Fruit fly (Drosophila melanogaster) whole organism, embryonic: Measurements from ENCODE around the gene eIF3h.

ENCODE experiments used
- Aef1 ChIP-seq: fragments of 200-800 bp; sonication (Bioruptor generic); IDR thresholded peaks from 3 replicates; pipeline ENCODE4 v1.3.6; 2022; ENCODE audit warnings: missing biosample characterization, missing genetic modification characterization
- BtbVII ChIP-seq: fragments of 200-800 bp; sonication (Bioruptor generic); optimal IDR thresholded peaks from 3 replicates; lab custom pipeline; 2017; ENCODE audit warnings: missing biosample characterization, mild to moderate bottlenecking, missing genetic modification characterization
- CG10321 ChIP-seq: fragments of 200-800 bp; sonication (Bioruptor generic); IDR thresholded peaks from 2 replicates; pipeline ENCODE4 v1.3.6; 2022; ENCODE audit warnings: missing biosample characterization, missing genetic modification characterization
- CG10462 ChIP-seq: fragments of 200-800 bp; sonication (Bioruptor generic); optimal IDR thresholded peaks from 2 replicates; lab custom pipeline; 2016; ENCODE audit warnings: missing biosample characterization, missing genetic modification characterization
- CG10979 ChIP-seq: fragments of 200-800 bp; sonication (Bioruptor generic); optimal IDR thresholded peaks from 2 replicates; lab custom pipeline; 2018; ENCODE audit warnings: missing biosample characterization, mild to moderate bottlenecking, missing genetic modification characterization, moderate library complexity
- CG11504 ChIP-seq: fragments of 200-800 bp; sonication (Bioruptor generic); optimal IDR thresholded peaks from 3 replicates; lab custom pipeline; 2019; ENCODE audit warnings: missing biosample characterization, mild to moderate bottlenecking, missing genetic modification characterization, moderate library complexity
- CG12104 ChIP-seq: fragments of 200-800 bp; sonication (Bioruptor generic); optimal IDR thresholded peaks from 3 replicates; lab custom pipeline; 2016; ENCODE audit warnings: missing biosample characterization, missing genetic modification characterization
- CG14667 ChIP-seq: fragments of 200-800 bp; sonication (Bioruptor generic); IDR thresholded peaks from 2 replicates; pipeline ENCODE4 v1.3.6; 2022; ENCODE audit warnings: missing biosample characterization, missing genetic modification characterization
- CG17568 ChIP-seq: fragments of 200-800 bp; sonication (Bioruptor generic); optimal IDR thresholded peaks from 2 replicates; lab custom pipeline; 2018; ENCODE audit warnings: missing biosample characterization, mild to moderate bottlenecking, missing genetic modification characterization, moderate library complexity
- CG1832 ChIP-seq: fragments of 200-800 bp; sonication (Bioruptor generic); optimal IDR thresholded peaks from 2 replicates; lab custom pipeline; 2017; ENCODE audit warnings: missing biosample characterization, mild to moderate bottlenecking, missing genetic modification characterization, inconsistent platforms
- CG18476 ChIP-seq: fragments of 200-800 bp; sonication (Bioruptor generic); optimal IDR thresholded peaks from 2 replicates; lab custom pipeline; 2016; ENCODE audit warnings: missing biosample characterization, mild to moderate bottlenecking, missing genetic modification characterization
- CG2712 ChIP-seq: fragments of 200-800 bp; optimal IDR thresholded peaks from 3 replicates; lab custom pipeline; 2019; ENCODE audit warnings: missing biosample characterization, mild to moderate bottlenecking, missing genetic modification characterization, moderate library complexity
- CG30020 ChIP-seq: fragments of 200-800 bp; optimal IDR thresholded peaks from 2 replicates; lab custom pipeline; 2019; ENCODE audit warnings: missing biosample characterization, mild to moderate bottlenecking, missing genetic modification characterization, moderate library complexity
- CG33213 ChIP-seq: fragments of 200-800 bp; sonication (Bioruptor generic); optimal IDR thresholded peaks from 3 replicates; lab custom pipeline; 2016; ENCODE audit warnings: missing biosample characterization, missing genetic modification characterization
- CG34224 ChIP-seq: fragments of 200-800 bp; sonication (Bioruptor generic); IDR thresholded peaks from 3 replicates; pipeline ENCODE4 v1.3.6; 2022; ENCODE audit warnings: missing biosample characterization, missing genetic modification characterization; ENCODE audit not compliant: partially characterized antibody
- CG6175 ChIP-seq: fragments of 200-800 bp; sonication (Bioruptor generic); IDR thresholded peaks from 3 replicates; pipeline ENCODE4 v1.3.6; 2022; ENCODE audit warnings: missing biosample characterization, missing genetic modification characterization
- CG6272 ChIP-seq: fragments of 200-800 bp; sonication (Bioruptor generic); IDR thresholded peaks from 2 replicates; pipeline ENCODE4 v1.3.6; 2022; ENCODE audit warnings: missing biosample characterization, missing genetic modification characterization
- CG7357 ChIP-seq: fragments of 200-800 bp; sonication (Bioruptor generic); IDR thresholded peaks from 3 replicates; pipeline ENCODE4 v1.3.6; 2022; ENCODE audit warnings: missing biosample characterization, missing genetic modification characterization
- CG9797 ChIP-seq: fragments of 200-800 bp; sonication (Bioruptor generic); optimal IDR thresholded peaks from 3 replicates; lab custom pipeline; 2018; ENCODE audit warnings: missing biosample characterization, mild to moderate bottlenecking, missing genetic modification characterization
- Chrac-16 ChIP-seq: fragments of 200-800 bp; sonication (Bioruptor generic); optimal IDR thresholded peaks from 3 replicates; lab custom pipeline; 2016; ENCODE audit warnings: missing biosample characterization, missing genetic modification characterization
- Dek ChIP-seq: fragments of 200-800 bp; sonication (Bioruptor generic); optimal IDR thresholded peaks from 3 replicates; lab custom pipeline; 2019; ENCODE audit warnings: missing biosample characterization, mild to moderate bottlenecking, missing genetic modification characterization, moderate library complexity
- H15 ChIP-seq: fragments of 200-800 bp; sonication (Bioruptor generic); IDR thresholded peaks from 3 replicates; pipeline ENCODE4 v1.3.6; 2022; ENCODE audit warnings: missing biosample characterization, missing genetic modification characterization
- HHEX ChIP-seq: fragments of 200-800 bp; sonication (Bioruptor generic); optimal IDR thresholded peaks from 3 replicates; lab custom pipeline; 2017; ENCODE audit warnings: missing biosample characterization, mild to moderate bottlenecking, missing genetic modification characterization, missing genetic modification reagents
- HLH3B ChIP-seq: fragments of 200-800 bp; sonication (Bioruptor generic); IDR thresholded peaks from 2 replicates; pipeline ENCODE4 v1.3.6; 2022; ENCODE audit warnings: missing biosample characterization, missing genetic modification characterization
- HLH4C ChIP-seq: fragments of 200-800 bp; sonication (Bioruptor generic); IDR thresholded peaks from 3 replicates; pipeline ENCODE4 v1.3.6; 2022; ENCODE audit warnings: missing biosample characterization, missing genetic modification characterization; ENCODE audit not compliant: partially characterized antibody
- Hmr ChIP-seq: fragments of 200-800 bp; sonication (Bioruptor generic); optimal IDR thresholded peaks from 3 replicates; lab custom pipeline; 2017; ENCODE audit warnings: mild to moderate bottlenecking, missing biosample characterization, missing genetic modification reagents, missing genetic modification characterization
- Max ChIP-seq: fragments of 200-800 bp; sonication (Bioruptor generic); optimal IDR thresholded peaks from 2 replicates; lab custom pipeline; 2016; ENCODE audit warnings: missing biosample characterization, mild to moderate bottlenecking, missing genetic modification characterization
- NK7.1 ChIP-seq: fragments of 200-800 bp; sonication (Bioruptor generic); optimal IDR thresholded peaks from 3 replicates; lab custom pipeline; 2016; ENCODE audit warnings: missing biosample characterization, missing genetic modification characterization
- NfI ChIP-seq: fragments of 200-800 bp; sonication (Bioruptor generic); optimal IDR thresholded peaks from 3 replicates; lab custom pipeline; 2018; ENCODE audit warnings: missing biosample characterization, mild to moderate bottlenecking, missing genetic modification characterization, moderate library complexity
- Opbp ChIP-seq: fragments of 200-800 bp; sonication (Bioruptor generic); IDR thresholded peaks from 3 replicates; pipeline ENCODE4 v1.3.6; 2022; ENCODE audit warnings: missing biosample characterization, missing genetic modification characterization; ENCODE audit not compliant: partially characterized antibody
- Rfx ChIP-seq: fragments of 200-800 bp; sonication (Bioruptor generic); IDR thresholded peaks from 2 replicates; pipeline ENCODE4 v1.3.6; 2022; ENCODE audit warnings: missing biosample characterization, missing genetic modification characterization
- Tbp ChIP-seq: fragments of >200 bp; optimal IDR thresholded peaks from 2 replicates; lab custom pipeline; 2018; ENCODE audit warnings: missing biosample characterization, missing genetic modification characterization
- Usf ChIP-seq: fragments of 200-800 bp; sonication (Bioruptor generic); optimal IDR thresholded peaks from 2 replicates; lab custom pipeline; 2017; ENCODE audit warnings: missing genotype, missing biosample characterization, missing genetic modification characterization
- ash1 ChIP-seq: fragments of 200-800 bp; sonication (Bioruptor generic); optimal IDR thresholded peaks from 2 replicates; lab custom pipeline; 2018; ENCODE audit warnings: missing biosample characterization, mild to moderate bottlenecking, missing genetic modification characterization
- cwo ChIP-seq: fragments of 200-800 bp; sonication (Bioruptor generic); optimal IDR thresholded peaks from 3 replicates; lab custom pipeline; 2017; ENCODE audit warnings: missing biosample characterization, missing genetic modification characterization, mild to moderate bottlenecking, moderate library complexity, missing genetic modification reagents
- dpn ChIP-seq, 2 experiments: fragments of 200-800 bp; sonication (Bioruptor generic); optimal IDR thresholded peaks; 3 replicates each; lab custom pipeline; 2016; ENCODE audit warnings: missing biosample characterization in 2 of 2, missing genetic modification characterization in 2 of 2
- dysf ChIP-seq: fragments of 200-800 bp; sonication (Bioruptor generic); IDR thresholded peaks from 3 replicates; pipeline ENCODE4 v1.3.6; 2022; ENCODE audit warnings: missing biosample characterization, missing genetic modification characterization
- ems ChIP-seq: fragments of 200-800 bp; sonication (Bioruptor generic); optimal IDR thresholded peaks from 3 replicates; lab custom pipeline; 2016; ENCODE audit warnings: missing biosample characterization, missing genetic modification characterization
- fd96Cb ChIP-seq: fragments of 200-800 bp; sonication (Bioruptor generic); optimal IDR thresholded peaks from 2 replicates; lab custom pipeline; 2018; ENCODE audit warnings: missing biosample characterization, mild to moderate bottlenecking, missing genetic modification characterization, moderate library complexity
- gfzf ChIP-seq: fragments of 200-800 bp; sonication (Bioruptor generic); optimal IDR thresholded peaks from 2 replicates; lab custom pipeline; 2016; ENCODE audit warnings: missing biosample characterization, mild to moderate bottlenecking, missing genetic modification characterization, moderate library complexity
- gsb-n ChIP-seq: fragments of 200-800 bp; sonication (Bioruptor generic); optimal IDR thresholded peaks from 3 replicates; lab custom pipeline; 2018; ENCODE audit warnings: missing biosample characterization, mild to moderate bottlenecking, missing genetic modification characterization
- her ChIP-seq: fragments of 200-800 bp; sonication (Bioruptor generic); optimal IDR thresholded peaks from 2 replicates; lab custom pipeline; 2016; ENCODE audit warnings: missing biosample characterization, missing genetic modification characterization
- kah ChIP-seq: fragments of 200-800 bp; sonication (Bioruptor generic); optimal IDR thresholded peaks from 2 replicates; lab custom pipeline; 2018; ENCODE audit warnings: missing biosample characterization, mild to moderate bottlenecking, missing genetic modification characterization
- ken ChIP-seq: fragments of 200-800 bp; sonication (Bioruptor generic); IDR thresholded peaks from 3 replicates; pipeline ENCODE4 v1.3.6; 2022; ENCODE audit warnings: missing biosample characterization, missing genetic modification characterization
- nau ChIP-seq: fragments of 200-800 bp; sonication (Bioruptor generic); optimal IDR thresholded peaks from 3 replicates; lab custom pipeline; 2017; ENCODE audit warnings: missing biosample characterization, mild to moderate bottlenecking, missing genetic modification characterization, missing genetic modification reagents
- pita ChIP-seq: fragments of 200-800 bp; sonication (Bioruptor generic); optimal IDR thresholded peaks from 2 replicates; lab custom pipeline; 2017; ENCODE audit warnings: missing biosample characterization, mild to moderate bottlenecking, missing genetic modification characterization
- ro ChIP-seq: fragments of 200-800 bp; sonication (Bioruptor generic); IDR thresholded peaks from 2 replicates; pipeline ENCODE4 v1.3.6; 2022; ENCODE audit warnings: missing biosample characterization, missing genetic modification characterization
- tio ChIP-seq: fragments of 200-800 bp; sonication (Bioruptor generic); optimal IDR thresholded peaks from 2 replicates; lab custom pipeline; 2017; ENCODE audit warnings: missing biosample characterization, missing genetic modification characterization, inconsistent platforms
- tup ChIP-seq: fragments of 200-800 bp; sonication (Bioruptor generic); optimal IDR thresholded peaks from 2 replicates; lab custom pipeline; 2016; ENCODE audit warnings: missing biosample characterization, mild to moderate bottlenecking, missing genetic modification characterization, moderate library complexity
- yki ChIP-seq: fragments of >200 bp; optimal IDR thresholded peaks from 3 replicates; lab custom pipeline; 2018

Gene eIF3h

DNA sequence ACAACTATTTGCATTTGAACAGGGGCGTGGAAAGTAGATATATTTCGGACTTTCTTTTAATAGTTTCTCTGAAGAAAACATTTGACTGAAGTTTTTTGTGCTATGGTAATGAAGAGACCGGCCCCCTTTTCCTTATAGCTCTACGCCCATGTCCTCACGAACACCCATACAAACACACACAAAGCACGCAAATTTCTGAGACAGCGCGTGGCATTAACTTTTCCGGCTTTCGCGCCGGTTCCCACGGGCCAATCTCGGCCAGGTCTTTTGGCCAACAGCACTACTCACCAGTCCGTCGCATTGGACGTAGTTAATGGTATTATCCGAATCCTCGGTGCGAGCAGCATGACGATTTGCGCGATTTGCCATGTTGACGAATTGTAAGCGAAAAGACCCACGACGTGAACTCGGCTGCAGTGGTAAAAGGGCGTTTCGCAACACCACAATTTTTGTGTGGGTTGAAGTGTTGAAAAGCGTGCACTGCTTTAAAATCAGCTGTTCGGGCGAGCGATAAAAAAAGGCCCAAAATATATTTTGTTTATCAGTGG, 453 bp downstream of the eIF3h start, which contains the start of gene senju (continued):
- TF ChIP-seq pita (GFP tag; lab: Kevin White, UChicago) (no peak), dpn (GFP tag; optimal IDR thresholded peaks at IDR 0.05; lab: Kevin White, UChicago) (peak; percentile 85 to 93), HLH3B (GFP tag; lab: Robert Waterston, UW) (peak; percentile 78), dysf (GFP tag; lab: Robert Waterston, UW) (peak; percentile 89), her (GFP tag; lab: Kevin White, UChicago) (peak; percentile 91), CG34224 (GFP tag; lab: Robert Waterston, UW) (peak; percentile 63; the same call in 2 of the 3 replicates), ro (GFP tag; lab: Robert Waterston, UW) (peak; percentile 43; the same call in 1 of the 2 replicates), HHEX (GFP tag; lab: Kevin White, UChicago) (peak; percentile 80), fd96Cb (tag; lab: Kevin White, UChicago) (peak; percentile 61), Opbp (peak; percentile 100), CG10462 (GFP tag; lab: Kevin White, UChicago) (peak; percentile 82), CG18476 (GFP tag; lab: Kevin White, UChicago) (peak; percentile 76), NK7.1 (GFP tag; lab: Kevin White, UChicago) (peak; percentile 81), ken (GFP tag; lab: Robert Waterston, UW) (peak; percentile 81), HLH4C (GFP tag; lab: Robert Waterston, UW) (0 out of 3 replicates have a peak, but pooled peaks have one; percentile 27), CG6175 (peak; percentile 52; the same call in 2 of the 3 replicates), Aef1 (peak; percentile 79), Usf (peak; percentile 79), yki (no peak), CG14667 (GFP tag; lab: Robert Waterston, UW) (peak; percentile 71), Max (GFP tag; lab: Kevin White, UChicago) (peak; percentile 90), CG17568 (GFP tag; lab: Kevin White, UChicago) (peak; percentile 61), NfI (GFP tag; lab: Kevin White, UChicago) (peak; percentile 79), CG1832 (peak; percentile 31), CG2712 (peak; percentile 76), CG9797 (GFP tag; lab: Kevin White, UChicago) (peak; percentile 61), nau (peak; percentile 81), tup (no peak), CG33213 (GFP tag; lab: Kevin White, UChicago) (peak; percentile 81), cwo (GFP tag; lab: Kevin White, UChicago) (peak; percentile 79), Rfx (GFP tag; lab: Robert Waterston, UW) (peak; percentile 86), CG12104 (GFP tag; lab: Kevin White, UChicago) (peak; percentile 73), Hmr (GFP tag; lab: Kevin White, UChicago) (peak; percentile 91), tio (GFP tag; lab: Kevin White, UChicago) (peak; percentile 83), CG10979 (tag; lab: Kevin White, UChicago) (peak; percentile 76), Chrac-16 (peak; percentile 90), ems (GFP tag; lab: Kevin White, UChicago) (peak; percentile 80), ash1 (peak; percentile 74), CG7357 (GFP tag; lab: Robert Waterston, UW) (no peak; the same call in 2 of the 3 replicates), gsb-n (tag; lab: Kevin White, UChicago) (peak; percentile 69), CG11504 (tag; lab: Kevin White, UChicago) (peak; percentile 76), CG30020 (peak; percentile 55), H15 (GFP tag; lab: Robert Waterston, UW) (peak; percentile 60; the same call in 1 of the 3 replicates), Dek (tag; lab: Kevin White, UChicago) (peak; percentile 75), CG10321 (0 out of 2 replicates have a peak, but pooled peaks have one; percentile 32), gfzf (GFP tag; lab: Kevin White, UChicago) (peak; percentile 44), CG6272 (GFP tag; lab: Robert Waterston, UW) (0 out of 2 replicates have a peak, but pooled peaks have one; percentile 27), BtbVII (GFP tag; lab: Kevin White, UChicago) (peak; percentile 84), kah (GFP tag; lab: Kevin White, UChicago) (peak; percentile 21), Tbp (GFP tag; lab: Kevin White, UChicago) (no peak)
